Worm (Caenorhabditis elegans): ENCODE data around the gene mstr-2.

- TF ChIP-seq madf-6 (GFP tag; IDR thresholded peaks at IDR 0.05): peak; percentile 77
- TF ChIP-seq aptf-2 (GFP tag; conservative IDR thresholded peaks at IDR 0.05): no peak
- TF ChIP-seq hlh-12 (tag; optimal IDR thresholded peaks at IDR 0.05): no peak
- TF ChIP-seq efl-1 (GFP tag; optimal IDR thresholded peaks at IDR 0.05): no peak
- peak; percentile 74 for TF ChIP-seq lin-40 (tag; optimal IDR thresholded peaks at IDR 0.05)
- peak; percentile 60 to 83 for TF ChIP-seq rec-8 (tag; optimal IDR thresholded peaks at IDR 0.05)
- TF ChIP-seq athp-1 (tag; optimal IDR thresholded peaks at IDR 0.05): peak; percentile 54
- TF ChIP-seq cebp-2 (GFP tag; IDR thresholded peaks at IDR 0.05): no peak
- TF ChIP-seq pha-4 (tag; optimal IDR thresholded peaks at IDR 0.05): no peak
- TF ChIP-seq ztf-22 (GFP tag; optimal IDR thresholded peaks at IDR 0.05): peak; percentile 48
- TF ChIP-seq repo-1 (tag; optimal IDR thresholded peaks at IDR 0.05): peak; percentile 81
- no peak for TF ChIP-seq snpc-4 (GFP tag; optimal IDR thresholded peaks at IDR 0.05)
- TF ChIP-seq snpc-4 (tag; optimal IDR thresholded peaks at IDR 0.05): peak in 3 of 4 experiments; percentile 67 to 77 (median 75)
- peak; percentile 24; the same call in 1 of the 2 replicates for TF ChIP-seq bed-1 (GFP tag; IDR thresholded peaks at IDR 0.05)
Measured at ce11 chrIII:4470793-4471192, 1.9 kb downstream of the mstr-2 start.
